Fruit fly (Drosophila melanogaster) whole organism, adult: ENCODE results near the gene Axs.

Experiments
- CG11617 ChIP-seq: fragments of 200-800 bp; sonication (Bioruptor generic); optimal IDR thresholded peaks from 2 replicates; lab custom pipeline; 2017; ENCODE audit warnings: mild to moderate bottlenecking, missing biosample characterization, missing genetic modification reagents, missing genetic modification characterization
- CG12768 ChIP-seq: fragments of 200-800 bp; sonication (Bioruptor generic); optimal IDR thresholded peaks from 2 replicates; lab custom pipeline; 2017; ENCODE audit warnings: missing biosample characterization, missing genetic modification characterization, mild to moderate bottlenecking, moderate library complexity, missing genetic modification reagents
- CG14711 ChIP-seq: fragments of 200-800 bp; sonication (Bioruptor generic); optimal IDR thresholded peaks from 2 replicates; lab custom pipeline; 2018; ENCODE audit warnings: missing biosample characterization, mild to moderate bottlenecking, missing genetic modification characterization, moderate library complexity
- CG1620 ChIP-seq: fragments of 200-800 bp; sonication (Bioruptor generic); optimal IDR thresholded peaks from 2 replicates; lab custom pipeline; 2016; ENCODE audit warnings: missing biosample characterization, missing genetic modification characterization
- CG33017 ChIP-seq: fragments of 200-800 bp; sonication (Bioruptor generic); optimal IDR thresholded peaks from 2 replicates; lab custom pipeline; 2018; ENCODE audit warnings: missing biosample characterization, mild to moderate bottlenecking, missing genetic modification characterization, moderate library complexity
- CG5204 ChIP-seq: fragments of 200-800 bp; sonication (Bioruptor generic); optimal IDR thresholded peaks from 2 replicates; lab custom pipeline; 2016; ENCODE audit warnings: missing biosample characterization, missing genetic modification characterization
- CG7045 ChIP-seq: fragments of 200-800 bp; sonication (Bioruptor generic); optimal IDR thresholded peaks from 2 replicates; lab custom pipeline; 2017; ENCODE audit warnings: missing biosample characterization, mild to moderate bottlenecking, missing genetic modification characterization
- CG7101 ChIP-seq: fragments of 200-800 bp; sonication (Bioruptor generic); optimal IDR thresholded peaks from 2 replicates; lab custom pipeline; 2018; ENCODE audit warnings: missing biosample characterization, mild to moderate bottlenecking, missing genetic modification characterization, moderate library complexity
- Clk ChIP-seq: fragments of 200-800 bp; sonication (Bioruptor generic); optimal IDR thresholded peaks from 2 replicates; lab custom pipeline; 2017; ENCODE audit warnings: missing biosample characterization, missing genetic modification characterization
- Crg-1 ChIP-seq: fragments of 200-800 bp; sonication (Bioruptor generic); optimal IDR thresholded peaks from 2 replicates; lab custom pipeline; 2016; ENCODE audit warnings: missing biosample characterization, missing genetic modification characterization
- Hr96 ChIP-seq: fragments of 200-800 bp; sonication (Bioruptor generic); optimal IDR thresholded peaks from 2 replicates; lab custom pipeline; 2016; ENCODE audit warnings: missing biosample characterization, missing genetic modification characterization
- Mnt ChIP-seq: fragments of 200-800 bp; sonication (Bioruptor generic); optimal IDR thresholded peaks from 2 replicates; lab custom pipeline; 2016; ENCODE audit warnings: missing biosample characterization, mild to moderate bottlenecking, missing genetic modification characterization
- bab1 ChIP-seq: fragments of 200-800 bp; sonication (Bioruptor generic); optimal IDR thresholded peaks from 3 replicates; lab custom pipeline; 2019; ENCODE audit warnings: missing biosample characterization, mild to moderate bottlenecking, missing genetic modification characterization, moderate library complexity
- cic ChIP-seq: fragments of 200-800 bp; sonication (Bioruptor generic); optimal IDR thresholded peaks from 2 replicates; lab custom pipeline; 2017; ENCODE audit warnings: missing biosample characterization, mild to moderate bottlenecking, missing genetic modification characterization, moderate library complexity
- cnc ChIP-seq, 2 experiments: fragments of >200 bp; optimal IDR thresholded peaks; 2 replicates each; lab custom pipeline; 2017
- kay ChIP-seq: fragments of 200-800 bp; sonication (Bioruptor generic); peaks from one replicate; lab custom pipeline; 2016; ENCODE audit warnings: missing biosample characterization, missing genetic modification characterization, borderline replicate concordance
- ovo ChIP-seq: fragments of 200-800 bp; sonication (Bioruptor generic); optimal IDR thresholded peaks from 2 replicates; lab custom pipeline; 2016; ENCODE audit warnings: missing biosample characterization, missing genetic modification characterization
- pad ChIP-seq: fragments of 200-800 bp; sonication (Bioruptor generic); optimal IDR thresholded peaks from 3 replicates; lab custom pipeline; 2017; ENCODE audit warnings: missing biosample characterization, missing genetic modification characterization, mild to moderate bottlenecking, moderate library complexity, missing genetic modification reagents
- tj ChIP-seq: fragments of 200-800 bp; sonication (Bioruptor generic); optimal IDR thresholded peaks from 3 replicates; lab custom pipeline; 2017; ENCODE audit warnings: missing biosample characterization, mild to moderate bottlenecking, missing genetic modification characterization, moderate library complexity
- toe ChIP-seq: fragments of 200-800 bp; sonication (Bioruptor generic); optimal IDR thresholded peaks from 2 replicates; lab custom pipeline; 2016; ENCODE audit warnings: missing biosample characterization, missing genetic modification characterization

Axs gene

dm6 chrX:16637594-16638485, 45.9 kb downstream of the Axs start, which contains the start of gene RpS19a:
TSS of gene RpS19a (plus strand) at chrX:16637894.
- TF ChIP-seq ovo (GFP tag; lab: Kevin White, UChicago) (peak; percentile 88), bab1 (peak; percentile 92), cnc (optimal IDR thresholded peaks at IDR 0.05; lab: Kevin White, UChicago) (no peak), pad (GFP tag; lab: Kevin White, UChicago) (peak; percentile 82), cic (GFP tag; lab: Kevin White, UChicago) (no peak), CG14711 (peak; percentile 70), Mnt (GFP tag; lab: Kevin White, UChicago) (peak; percentile 93), CG11617 (GFP tag; lab: Kevin White, UChicago) (peak; percentile 94), Crg-1 (GFP tag; lab: Kevin White, UChicago) (peak; percentile 88), toe (GFP tag; lab: Kevin White, UChicago) (peak; percentile 54), CG7045 (peak; percentile 58), CG5204 (GFP tag; lab: Kevin White, UChicago) (peak; percentile 65), kay (no peak), Clk (peak; percentile 9), CG12768 (GFP tag; lab: Kevin White, UChicago) (peak; percentile 77), tj (peak; percentile 67), CG1620 (GFP tag; lab: Kevin White, UChicago) (peak; percentile 90), CG33017 (tag; lab: Kevin White, UChicago) (peak; percentile 59), CG7101 (tag; lab: Kevin White, UChicago) (peak; percentile 94), Hr96 (GFP tag; lab: Kevin White, UChicago) (peak; percentile 89)

DNA sequence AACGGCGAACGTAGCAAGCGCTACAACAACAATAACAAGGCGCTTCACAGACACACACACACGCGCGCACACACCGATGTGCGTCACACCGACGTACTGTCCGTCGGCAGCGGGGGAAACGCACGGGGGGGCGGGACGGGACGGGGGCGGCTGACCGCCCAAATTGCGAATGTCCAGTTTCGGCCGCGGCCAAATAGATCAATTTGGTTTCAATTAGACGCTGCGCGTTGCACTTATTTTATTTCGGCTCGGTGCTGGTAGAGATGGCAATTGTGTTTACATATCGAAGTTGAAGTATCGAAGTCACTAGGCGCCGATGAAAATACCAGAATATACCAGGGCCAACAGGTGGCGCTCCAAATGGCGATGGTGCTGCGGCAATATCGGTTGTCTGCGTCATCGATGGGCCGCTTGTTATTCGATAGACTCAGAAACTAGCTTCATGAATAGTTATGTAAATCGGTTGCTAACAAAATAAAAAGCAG, 46.5 kb downstream of the Axs start, which contains the start of gene Rok:
Gene Rok, minus strand, starts transcription at position 309 of the 485 bp plus-strand sequence.
- TF ChIP-seq CG12768 (GFP tag; lab: Kevin White, UChicago) (no peak), Hr96 (GFP tag; lab: Kevin White, UChicago) (no peak), ovo (GFP tag; lab: Kevin White, UChicago) (no peak), Mnt (GFP tag; lab: Kevin White, UChicago) (no peak), cic (GFP tag; lab: Kevin White, UChicago) (peak; percentile 30), tj (peak; percentile 41), cnc (optimal IDR thresholded peaks at IDR 0.05; lab: Kevin White, UChicago) (no peak), CG14711 (no peak), bab1 (no peak), Clk (no peak), CG11617 (GFP tag; lab: Kevin White, UChicago) (no peak)

dm6 chrX:16633181-16633957, 50.3 kb downstream of the Axs start:
- TF ChIP-seq cnc (optimal IDR thresholded peaks at IDR 0.05; lab: Kevin White, UChicago) (no peak), CG12768 (GFP tag; lab: Kevin White, UChicago) (peak; percentile 96), CG7101 (tag; lab: Kevin White, UChicago) (no peak), cic (GFP tag; lab: Kevin White, UChicago) (peak; percentile 78), bab1 (no peak), Crg-1 (GFP tag; lab: Kevin White, UChicago) (no peak), CG33017 (tag; lab: Kevin White, UChicago) (peak; percentile 1), Clk (no peak), CG11617 (GFP tag; lab: Kevin White, UChicago) (peak; percentile 11), kay (no peak), CG14711 (no peak), CG7045 (peak; percentile 6), Mnt (GFP tag; lab: Kevin White, UChicago) (peak; percentile 97), Hr96 (GFP tag; lab: Kevin White, UChicago) (peak; percentile 29), pad (GFP tag; lab: Kevin White, UChicago) (peak; percentile 10), tj (peak; percentile 39), CG5204 (GFP tag; lab: Kevin White, UChicago) (peak; percentile 22), toe (GFP tag; lab: Kevin White, UChicago) (peak; percentile 8), CG1620 (GFP tag; lab: Kevin White, UChicago) (no peak), ovo (GFP tag; lab: Kevin White, UChicago) (no peak)

dm6 chrX:16632135-16632534, 51.6 kb downstream of the Axs start, which contains the start of gene CG9777:
TSS of gene CG9777 (minus strand) at chrX:16632235.
- TF ChIP-seq bab1 (no peak), CG7101 (tag; lab: Kevin White, UChicago) (no peak), Clk (no peak), Crg-1 (GFP tag; lab: Kevin White, UChicago) (no peak), CG1620 (GFP tag; lab: Kevin White, UChicago) (no peak), toe (GFP tag; lab: Kevin White, UChicago) (no peak), ovo (GFP tag; lab: Kevin White, UChicago) (no peak), cic (GFP tag; lab: Kevin White, UChicago) (no peak), cnc (optimal IDR thresholded peaks at IDR 0.05; lab: Kevin White, UChicago) (no peak)
